Worm (Caenorhabditis elegans) whole organism, L2 larva: ENCODE data around the gene str-39.

Experiments used
- aly-2 ChIP-seq: fragments of 150-350 bp; optimal IDR thresholded peaks from 2 replicates; lab custom pipeline; 2014; ENCODE audit warnings: missing biosample characterization, missing genetic modification characterization
- blmp-1 ChIP-seq: sonication (generic microtip); optimal IDR thresholded peaks from 2 replicates; lab custom pipeline; 2017; ENCODE audit warnings: missing genetic modification characterization, mild to moderate bottlenecking, missing compliant biosample characterization, antibody characterized with exemption, moderate library complexity; ENCODE audit not compliant: insufficient read depth
- dmd-4 ChIP-seq: sonication (generic microtip); optimal IDR thresholded peaks from 2 replicates; lab custom pipeline; 2017; ENCODE audit warnings: missing biosample characterization, missing genetic modification characterization
- elt-3 ChIP-seq: sonication (generic microtip); optimal IDR thresholded peaks from 2 replicates; lab custom pipeline; 2017; ENCODE audit warnings: missing biosample characterization, missing genetic modification characterization
- lsy-2 ChIP-seq, 2 experiments: fragments of 150-350 bp in 1 of 2; sonication (generic microtip) in 1 of 2; optimal IDR thresholded peaks; 2 replicates each; lab custom pipeline; 2014 to 2017; ENCODE audit warnings: missing biosample characterization in 2 of 2, missing genetic modification characterization in 2 of 2
- nhr-77 ChIP-seq: fragments of 150-350 bp; optimal IDR thresholded peaks from 2 replicates; lab custom pipeline; 2014; ENCODE audit warnings: missing biosample characterization, missing genetic modification characterization
- snpc-4 ChIP-seq: fragments of 150-350 bp; optimal IDR thresholded peaks from 2 replicates; lab custom pipeline; 2014; ENCODE audit warnings: missing biosample characterization, missing genetic modification characterization
- unc-39 ChIP-seq: fragments of 150-350 bp; optimal IDR thresholded peaks from 2 replicates; lab custom pipeline; 2014; ENCODE audit warnings: missing biosample characterization, missing genetic modification characterization
- unc-55 ChIP-seq: fragments of 150-350 bp; sonication (generic microtip); optimal IDR thresholded peaks from 3 replicates; lab custom pipeline; 2014; ENCODE audit warnings: missing biosample characterization, missing genetic modification reagents, missing genetic modification characterization
- unc-62 ChIP-seq: fragments of 150-350 bp; optimal IDR thresholded peaks from 2 replicates; lab custom pipeline; 2014; ENCODE audit warnings: missing biosample characterization, missing genetic modification reagents, missing genetic modification characterization
- ztf-11 ChIP-seq: sonication (generic microtip); optimal IDR thresholded peaks from 2 replicates; lab custom pipeline; 2017; ENCODE audit warnings: missing biosample characterization, missing genetic modification characterization

- TF ChIP-seq snpc-4 (tag; lab: Kevin White, UChicago): no peak
- TF ChIP-seq lsy-2 (tag; optimal IDR thresholded peaks at IDR 0.05; lab: Kevin White, UChicago): no peak
- TF ChIP-seq nhr-77 (tag; lab: Kevin White, UChicago): no peak
- TF ChIP-seq blmp-1 (tag; lab: Kevin White, UChicago): no peak
- no peak for TF ChIP-seq unc-39 (tag; lab: Kevin White, UChicago)
- no peak for TF ChIP-seq elt-3 (tag; lab: Kevin White, UChicago)
- no peak for TF ChIP-seq ztf-11 (tag; lab: Kevin White, UChicago)
- TF ChIP-seq unc-55 (GFP tag; lab: Kevin White, UChicago): no peak
- no peak for TF ChIP-seq aly-2 (tag; lab: Kevin White, UChicago)
- TF ChIP-seq dmd-4 (tag; lab: Kevin White, UChicago): no peak
- no peak for TF ChIP-seq unc-62 (GFP tag; lab: Kevin White, UChicago)
These were observed 4.3 kb downstream of the str-39 start, which contains the start of gene folt-2 for ce11 chrV:2875422-2875821.
